Fruit fly (Drosophila melanogaster): ENCODE results near the gene nmd.

The nmd gene

dm6 chr2L:10255725-10256158, 48.0 kb downstream of the nmd start, which contains the start of gene CG5676 (continued):
- TF ChIP-seq Dref (GFP tag; IDR thresholded peaks at IDR 0.05) (no peak), lov (optimal IDR thresholded peaks at IDR 0.05) (no peak), lov (GFP tag; IDR thresholded peaks at IDR 0.05) (no peak), C15 (GFP tag; IDR thresholded peaks at IDR 0.05) (no peak), p53 (GFP tag; optimal IDR thresholded peaks at IDR 0.05) (no peak), Dip2 (GFP tag; IDR thresholded peaks at IDR 0.05) (no peak), NFAT (GFP tag; IDR thresholded peaks at IDR 0.05) (no peak), kni (GFP tag; optimal IDR thresholded peaks at IDR 0.05) (no peak), MBD-R2 (GFP tag; IDR thresholded peaks at IDR 0.05) (peak; percentile 70), Nf-YB (GFP tag; optimal IDR thresholded peaks at IDR 0.05) (no peak), ara (GFP tag; IDR thresholded peaks at IDR 0.05) (no peak), CG30431 (GFP tag; optimal IDR thresholded peaks at IDR 0.05) (no peak), Bgb (GFP tag; IDR thresholded peaks at IDR 0.05; ENCODE audit: partially characterized antibody) (no peak), CG17385 (GFP tag; optimal IDR thresholded peaks at IDR 0.05) (no peak), CG33213 (GFP tag; optimal IDR thresholded peaks at IDR 0.05) (no peak), CG14050 (GFP tag; IDR thresholded peaks at IDR 0.05) (no peak), zfh2 (GFP tag; optimal IDR thresholded peaks at IDR 0.05) (no peak), CG15073 (GFP tag; optimal IDR thresholded peaks at IDR 0.05) (no peak), CG5953 (GFP tag; IDR thresholded peaks at IDR 0.05) (no peak), Chrac-16 (GFP tag; optimal IDR thresholded peaks at IDR 0.05) (no peak), CG9797 (GFP tag; optimal IDR thresholded peaks at IDR 0.05) (no peak), CG13894 (tag; optimal IDR thresholded peaks at IDR 0.05) (no peak), chn (GFP tag; optimal IDR thresholded peaks at IDR 0.05) (no peak), pan (optimal IDR thresholded peaks at IDR 0.05) (no peak), pan (GFP tag; optimal IDR thresholded peaks at IDR 0.05 in 1 of 2, IDR thresholded peaks at IDR 0.05 in 1 of 2) (no peak), CG1024 (GFP tag; IDR thresholded peaks at IDR 0.05) (peak; percentile 90), CG15696 (tag; optimal IDR thresholded peaks at IDR 0.05) (no peak), Dp (GFP tag; optimal IDR thresholded peaks at IDR 0.05) (peak; percentile 25), unpg (GFP tag; optimal IDR thresholded peaks at IDR 0.05) (no peak), trh (GFP tag; optimal IDR thresholded peaks at IDR 0.05) (no peak), bigmax (GFP tag; optimal IDR thresholded peaks at IDR 0.05) (no peak), Nf-YC (tag; optimal IDR thresholded peaks at IDR 0.05) (no peak), vvl (GFP tag; IDR thresholded peaks at IDR 0.05) (no peak; the same call in 1 of the 2 replicates), CG7928 (GFP tag; optimal IDR thresholded peaks at IDR 0.05) (no peak), grau (tag; optimal IDR thresholded peaks at IDR 0.05) (no peak), eve (GFP tag; optimal IDR thresholded peaks at IDR 0.05) (peak in 1 of 2 experiments; percentile 45), tap (tag; optimal IDR thresholded peaks at IDR 0.05) (no peak), Awh (GFP tag; IDR thresholded peaks at IDR 0.05) (no peak), CG1529 (GFP tag; optimal IDR thresholded peaks at IDR 0.05) (no peak), btn (GFP tag; optimal IDR thresholded peaks at IDR 0.05) (no peak), slbo (GFP tag; IDR thresholded peaks at IDR 0.05) (no peak), CTCF (GFP tag; optimal IDR thresholded peaks at IDR 0.05) (no peak), wor (GFP tag; IDR thresholded peaks at IDR 0.05) (no peak), CG17328 (GFP tag; IDR thresholded peaks at IDR 0.05) (no peak), usp (GFP tag; optimal IDR thresholded peaks at IDR 0.05) (no peak), CG30403 (GFP tag; optimal IDR thresholded peaks at IDR 0.05) (no peak), CG12299 (tag; optimal IDR thresholded peaks at IDR 0.05) (no peak), nerfin-2 (GFP tag; IDR thresholded peaks at IDR 0.05; ENCODE audit: partially characterized antibody) (no peak), CG14710 (tag; optimal IDR thresholded peaks at IDR 0.05) (peak; percentile 44), sqz (GFP tag; optimal IDR thresholded peaks at IDR 0.05) (no peak), CG9609 (GFP tag; optimal IDR thresholded peaks at IDR 0.05) (no peak), Oaz (GFP tag; IDR thresholded peaks at IDR 0.05) (no peak), ERR (GFP tag; optimal IDR thresholded peaks at IDR 0.05) (no peak), CG7987 (GFP tag; optimal IDR thresholded peaks at IDR 0.05) (no peak)
